Worm (Caenorhabditis elegans): Measurements from ENCODE around the gene ace-1.
A peak's percentile ranks its signal among the peaks of the same experiment; 100 is the strongest.

The ace-1 gene

ce11 chrX:16398420-16398925 is 31.4 kb downstream of the ace-1 start, which contains the start of gene F01G12.18:
Gene F01G12.18, minus strand, starts transcription at chrX:16398470.
- TF ChIP-seq ztf-4 (tag; optimal IDR thresholded peaks at IDR 0.05) (no peak), skn-1 (tag; optimal IDR thresholded peaks at IDR 0.05) (no peak), sma-9 (GFP tag; optimal IDR thresholded peaks at IDR 0.05) (no peak), sma-9 (tag; optimal IDR thresholded peaks at IDR 0.05) (no peak), nhr-25 (tag; optimal IDR thresholded peaks at IDR 0.05) (no peak), nhr-23 (tag; optimal IDR thresholded peaks at IDR 0.05) (no peak), blmp-1 (tag; optimal IDR thresholded peaks at IDR 0.05; ENCODE audit: insufficient read depth) (no peak), lin-13 (GFP tag; optimal IDR thresholded peaks at IDR 0.05) (no peak), gmeb-1 (tag; optimal IDR thresholded peaks at IDR 0.05) (no peak)

- TF ChIP-seq F13H6.1 (tag; optimal IDR thresholded peaks at IDR 0.05) (no peak), ceh-16 (tag; optimal IDR thresholded peaks at IDR 0.05) (no peak), Y55F3AM.14 (GFP tag; optimal IDR thresholded peaks at IDR 0.05) (no peak), snpc-4 (tag; optimal IDR thresholded peaks at IDR 0.05) (no peak), ZK546.5 (tag; optimal IDR thresholded peaks at IDR 0.05) (no peak)
These were observed 33.8 kb downstream of the ace-1 start for ce11 chrX:16400897-16401296.

DNA sequence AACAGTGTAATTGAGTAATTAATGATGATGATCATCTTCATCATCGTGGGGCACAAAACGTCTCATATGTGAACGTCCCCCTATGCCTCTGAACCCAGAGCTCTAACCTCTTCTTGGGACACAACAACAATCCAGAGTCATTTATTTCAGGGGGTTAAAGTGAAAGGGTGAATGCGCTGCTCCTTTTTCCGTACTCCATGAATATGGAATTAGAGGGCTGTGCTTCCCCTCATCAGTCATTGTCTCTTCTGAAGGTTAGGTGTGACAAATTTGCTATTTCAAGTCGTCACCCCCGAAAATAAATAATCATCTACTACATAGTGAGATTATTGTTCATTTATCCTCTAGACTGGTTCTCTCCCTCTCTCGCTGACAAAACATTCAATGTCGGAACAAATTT is 35.2 kb downstream of the ace-1 start:
- TF ChIP-seq lin-39 (tag; optimal IDR thresholded peaks at IDR 0.05) (no peak), nhr-6 (tag; optimal IDR thresholded peaks at IDR 0.05) (no peak), F13H6.1 (tag; optimal IDR thresholded peaks at IDR 0.05) (no peak), blmp-1 (tag; optimal IDR thresholded peaks at IDR 0.05; ENCODE audit: insufficient read depth) (no peak), ceh-16 (tag; optimal IDR thresholded peaks at IDR 0.05) (no peak), zag-1 (tag; optimal IDR thresholded peaks at IDR 0.05) (no peak), ama-1 (optimal IDR thresholded peaks at IDR 0.05) (no peak), C34F6.9 (tag; optimal IDR thresholded peaks at IDR 0.05) (no peak), ztf-1 (GFP tag; conservative IDR thresholded peaks at IDR 0.05) (no peak), mab-5 (tag; optimal IDR thresholded peaks at IDR 0.05) (no peak), nhr-10 (tag; optimal IDR thresholded peaks at IDR 0.05) (no peak), egl-27 (tag; optimal IDR thresholded peaks at IDR 0.05) (no peak), nhr-11 (tag; optimal IDR thresholded peaks at IDR 0.05) (no peak), nhr-23 (tag; optimal IDR thresholded peaks at IDR 0.05) (no peak)

- no peak for TF ChIP-seq nhr-11 (tag; optimal IDR thresholded peaks at IDR 0.05)
- peak; percentile 25 for TF ChIP-seq F13H6.1 (tag; optimal IDR thresholded peaks at IDR 0.05)
- TF ChIP-seq nhr-10 (tag; optimal IDR thresholded peaks at IDR 0.05), result no peak
- no peak for TF ChIP-seq crh-2 (tag; optimal IDR thresholded peaks at IDR 0.05)
- no peak for TF ChIP-seq Y55F3AM.14 (GFP tag; optimal IDR thresholded peaks at IDR 0.05)
- no peak for TF ChIP-seq sem-4 (tag; optimal IDR thresholded peaks at IDR 0.05)
These were observed 35.7 kb downstream of the ace-1 start for ce11 chrX:16402787-16403186.

- TF ChIP-seq ztf-4 (tag; optimal IDR thresholded peaks at IDR 0.05) (no peak), nhr-10 (tag; optimal IDR thresholded peaks at IDR 0.05) (no peak), lin-13 (GFP tag; optimal IDR thresholded peaks at IDR 0.05) (no peak), ceh-82 (tag; optimal IDR thresholded peaks at IDR 0.05) (no peak), unc-55 (GFP tag; optimal IDR thresholded peaks at IDR 0.05) (peak; percentile 29)
These were observed 36.3 kb downstream of the ace-1 start for ce11 chrX:16403424-16403823.

DNA sequence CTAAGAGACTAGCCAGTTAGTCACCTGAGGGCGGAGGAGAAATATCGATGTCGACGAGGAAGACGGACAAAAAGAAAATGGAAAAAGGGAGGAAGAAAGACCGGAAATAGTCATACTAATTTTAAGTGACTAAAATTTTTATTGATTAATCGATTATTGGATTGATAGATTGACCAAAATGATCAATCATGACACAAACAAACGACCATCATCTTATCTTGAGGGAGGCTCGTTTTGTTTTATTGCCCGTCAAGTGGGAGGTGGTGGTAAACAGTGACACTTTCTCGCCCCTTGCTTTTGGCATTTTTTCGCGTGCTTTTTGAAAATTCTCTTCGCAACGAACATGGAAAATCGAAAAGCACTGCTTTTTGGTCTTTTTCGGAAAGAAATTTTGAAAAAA is 37.7 kb downstream of the ace-1 start:
- TF ChIP-seq fos-1 (tag; optimal IDR thresholded peaks at IDR 0.05) (peak; percentile 41), ztf-4 (tag; optimal IDR thresholded peaks at IDR 0.05) (no peak), zag-1 (tag; optimal IDR thresholded peaks at IDR 0.05) (no peak), sma-3 (GFP tag; optimal IDR thresholded peaks at IDR 0.05) (peak; percentile 35), crh-2 (tag; optimal IDR thresholded peaks at IDR 0.05) (peak; percentile 38), snpc-4 (tag; optimal IDR thresholded peaks at IDR 0.05) (no peak), lsy-2 (tag; optimal IDR thresholded peaks at IDR 0.05) (no peak), nhr-12 (tag; optimal IDR thresholded peaks at IDR 0.05) (no peak), alr-1 (tag; optimal IDR thresholded peaks at IDR 0.05) (no peak), nhr-6 (tag; optimal IDR thresholded peaks at IDR 0.05) (no peak), ceh-16 (tag; optimal IDR thresholded peaks at IDR 0.05) (no peak), nhr-129 (tag; optimal IDR thresholded peaks at IDR 0.05) (peak; percentile 63), ztf-11 (tag; optimal IDR thresholded peaks at IDR 0.05) (no peak), gmeb-1 (tag; optimal IDR thresholded peaks at IDR 0.05) (peak; percentile 31), elt-1 (tag; optimal IDR thresholded peaks at IDR 0.05) (no peak)
